Worm (Caenorhabditis elegans) whole organism, L1 larva: ENCODE measurements around the gene F44E2.4.

Experiments used
- C04F5.9 ChIP-seq: sonication (generic microtip); optimal IDR thresholded peaks from 2 replicates; lab custom pipeline; 2016; ENCODE audit warnings: missing genetic modification characterization, missing compliant biosample characterization
- C16A3.4 ChIP-seq: fragments of 150-350 bp; optimal IDR thresholded peaks from 2 replicates; lab custom pipeline; 2014; ENCODE audit warnings: missing biosample characterization, missing genetic modification characterization
- C34B4.2 ChIP-seq: sonication (generic microtip); optimal IDR thresholded peaks from 2 replicates; lab custom pipeline; 2017; ENCODE audit warnings: mild to moderate bottlenecking, missing genetic modification characterization, missing compliant biosample characterization
- Y116A8C.19 ChIP-seq: sonication (generic microtip); optimal IDR thresholded peaks from 2 replicates; lab custom pipeline; 2016; ENCODE audit warnings: missing compliant biosample characterization, missing genetic modification characterization, borderline replicate concordance
- aha-1 ChIP-seq: fragments of 150-350 bp; optimal IDR thresholded peaks from 2 replicates; lab custom pipeline; 2014; ENCODE audit warnings: missing biosample characterization, missing genetic modification characterization
- aly-2 ChIP-seq: fragments of 150-350 bp; optimal IDR thresholded peaks from 2 replicates; lab custom pipeline; 2014; ENCODE audit warnings: missing biosample characterization, missing genetic modification characterization
- blmp-1 ChIP-seq: fragments of 150-350 bp; optimal IDR thresholded peaks from 2 replicates; lab custom pipeline; 2014; ENCODE audit warnings: missing biosample characterization, missing genetic modification characterization
- ceh-63 ChIP-seq: fragments of 200-800 bp; sonication (Bioruptor generic); optimal IDR thresholded peaks from 2 replicates; lab custom pipeline; 2018; ENCODE audit warnings: mild to moderate bottlenecking, missing genetic modification characterization, missing compliant biosample characterization
- ceh-88 ChIP-seq: fragments of 200-800 bp; sonication (Bioruptor generic); IDR thresholded peaks from 2 replicates; pipeline ENCODE4 v1.3.6; 2022; ENCODE audit warnings: missing genetic modification characterization, missing compliant biosample characterization
- ces-1 ChIP-seq: fragments of 150-350 bp; optimal IDR thresholded peaks from 2 replicates; lab custom pipeline; 2014; ENCODE audit warnings: missing biosample characterization, missing genetic modification reagents, missing genetic modification characterization
- efl-1 ChIP-seq, 4 experiments: fragments of 150-350 bp; optimal IDR thresholded peaks in 3 of 4; peaks in 1 of 4; 1 replicate in 1 of 4; 2 replicates in 3 of 4; lab custom pipeline; 2014; ENCODE audit warnings: missing biosample characterization in 2 of 4, missing genetic modification characterization in 2 of 4, missing genetic modification reagents in 2 of 4
- efl-3 ChIP-seq: fragments of 200-800 bp; sonication (Bioruptor generic); optimal IDR thresholded peaks from 2 replicates; lab custom pipeline; 2018; ENCODE audit warnings: mild to moderate bottlenecking, missing genetic modification characterization, missing compliant biosample characterization
- egl-27 ChIP-seq, 2 experiments: fragments of 150-350 bp in 1 of 2; sonication (generic microtip); optimal IDR thresholded peaks; 3 replicates each; lab custom pipeline; 2017 to 2018; ENCODE audit warnings: missing biosample characterization in 2 of 2, missing genetic modification characterization in 2 of 2, missing genetic modification reagents in 2 of 2
- elt-3 ChIP-seq, 6 experiments: fragments of 150-350 bp in 1 of 6; sonication (generic microtip); optimal IDR thresholded peaks; 2 replicates each; lab custom pipeline; 2017 to 2018; ENCODE audit warnings: missing biosample characterization in 6 of 6, missing genetic modification characterization in 6 of 6, inconsistent platforms in 1 of 6
- ets-5 ChIP-seq: fragments of 200-800 bp; sonication (Bioruptor generic); IDR thresholded peaks from 2 replicates; pipeline ENCODE4 v1.3.6; 2022; ENCODE audit warnings: missing genetic modification characterization, missing compliant biosample characterization
- fkh-8 ChIP-seq: sonication (generic microtip); optimal IDR thresholded peaks from 2 replicates; lab custom pipeline; 2016; ENCODE audit warnings: mild to moderate bottlenecking, missing genetic modification characterization, missing compliant biosample characterization
- grh-1 ChIP-seq: fragments of 200-800 bp; sonication (Bioruptor generic); IDR thresholded peaks from 2 replicates; pipeline ENCODE4 v1.3.6; 2022; ENCODE audit warnings: missing genetic modification reagents, missing genetic modification characterization, missing compliant biosample characterization
- hlh-17 ChIP-seq: fragments of 200-800 bp; sonication (Bioruptor generic); optimal IDR thresholded peaks from 2 replicates; lab custom pipeline; 2018; ENCODE audit warnings: missing genetic modification characterization, mild to moderate bottlenecking, missing compliant biosample characterization, moderate library complexity, borderline replicate concordance
- hpl-2 ChIP-seq: fragments of 150-350 bp; optimal IDR thresholded peaks from 2 replicates; lab custom pipeline; 2014; ENCODE audit warnings: missing biosample characterization, missing genetic modification reagents, missing genetic modification characterization
- isw-1 ChIP-seq: fragments of 200-800 bp; sonication (Bioruptor generic); IDR thresholded peaks from 2 replicates; pipeline ENCODE4 v1.3.6; 2022; ENCODE audit warnings: missing genetic modification characterization, missing compliant biosample characterization
- jun-1 ChIP-seq: fragments of 150-350 bp; optimal IDR thresholded peaks from 2 replicates; lab custom pipeline; 2014; ENCODE audit warnings: missing biosample characterization, missing genetic modification reagents, missing genetic modification characterization
- lin-15B ChIP-seq: fragments of 150-350 bp; sonication (generic microtip); optimal IDR thresholded peaks from 3 replicates; lab custom pipeline; 2014; ENCODE audit warnings: missing biosample characterization, missing genetic modification characterization
- lin-39 ChIP-seq: fragments of 150-350 bp; optimal IDR thresholded peaks from 2 replicates; lab custom pipeline; 2014; ENCODE audit warnings: missing biosample characterization, missing genetic modification reagents, missing genetic modification characterization
- lir-3 ChIP-seq: sonication (generic microtip); optimal IDR thresholded peaks from 2 replicates; lab custom pipeline; 2016; ENCODE audit warnings: mild to moderate bottlenecking, missing genetic modification characterization, moderate library complexity, missing compliant biosample characterization; ENCODE audit not compliant: poor library complexity
- lsy-2 ChIP-seq, 2 experiments: fragments of 150-350 bp; optimal IDR thresholded peaks; 2 replicates each; lab custom pipeline; 2014; ENCODE audit warnings: missing biosample characterization in 2 of 2, missing genetic modification characterization in 2 of 2
- mab-9 ChIP-seq: fragments of 200-800 bp; sonication (Bioruptor generic); IDR thresholded peaks from 2 replicates; pipeline ENCODE4 v1.3.6; 2022; ENCODE audit warnings: missing genetic modification reagents, missing genetic modification characterization, missing compliant biosample characterization
- mep-1 ChIP-seq: fragments of 150-350 bp; optimal IDR thresholded peaks from 2 replicates; lab custom pipeline; 2014; ENCODE audit warnings: missing biosample characterization, missing genetic modification characterization
- nhr-11 ChIP-seq: fragments of 150-350 bp; optimal IDR thresholded peaks from 2 replicates; lab custom pipeline; 2014; ENCODE audit warnings: missing biosample characterization, missing genetic modification characterization
- nhr-28 ChIP-seq: fragments of 150-350 bp; optimal IDR thresholded peaks from 2 replicates; lab custom pipeline; 2014; ENCODE audit warnings: missing biosample characterization, missing genetic modification characterization
- nhr-47 ChIP-seq: sonication (generic microtip); optimal IDR thresholded peaks from 2 replicates; lab custom pipeline; 2016; ENCODE audit warnings: mild to moderate bottlenecking, missing genetic modification characterization, moderate library complexity, missing compliant biosample characterization
- nhr-77 ChIP-seq: fragments of 150-350 bp; optimal IDR thresholded peaks from 2 replicates; lab custom pipeline; 2014; ENCODE audit warnings: missing biosample characterization, missing genetic modification characterization
- nhr-84 ChIP-seq: sonication (generic microtip); optimal IDR thresholded peaks from 2 replicates; lab custom pipeline; 2017; ENCODE audit warnings: missing biosample characterization, missing genetic modification characterization
- nhr-90 ChIP-seq: sonication (generic microtip); optimal IDR thresholded peaks from 2 replicates; lab custom pipeline; 2016; ENCODE audit warnings: mild to moderate bottlenecking, missing genetic modification characterization, missing compliant biosample characterization; ENCODE audit not compliant: poor library complexity
- pax-3 ChIP-seq: fragments of 200-800 bp; sonication (Bioruptor generic); optimal IDR thresholded peaks from 2 replicates; lab custom pipeline; 2018; ENCODE audit warnings: mild to moderate bottlenecking, missing genetic modification characterization, moderate library complexity, missing compliant biosample characterization
- pqm-1 ChIP-seq: sonication (generic microtip); optimal IDR thresholded peaks from 3 replicates; lab custom pipeline; 2017; ENCODE audit warnings: missing biosample characterization, missing genetic modification characterization
- rnt-1 ChIP-seq: sonication (generic microtip); optimal IDR thresholded peaks from 2 replicates; lab custom pipeline; 2016; ENCODE audit warnings: mild to moderate bottlenecking, missing genetic modification characterization, moderate library complexity, missing compliant biosample characterization
- snpc-4 ChIP-seq: fragments of 150-350 bp; optimal IDR thresholded peaks from 2 replicates; lab custom pipeline; 2014; ENCODE audit warnings: missing biosample characterization, missing genetic modification characterization
- sptf-1 ChIP-seq: fragments of 150-350 bp; optimal IDR thresholded peaks from 2 replicates; lab custom pipeline; 2014; ENCODE audit warnings: missing biosample characterization, missing genetic modification characterization
- unc-130 ChIP-seq: fragments of 150-350 bp; optimal IDR thresholded peaks from 2 replicates; lab custom pipeline; 2017; ENCODE audit warnings: missing biosample characterization, missing genetic modification characterization, inconsistent platforms
- unc-30 ChIP-seq: sonication (generic microtip); optimal IDR thresholded peaks from 2 replicates; lab custom pipeline; 2017; ENCODE audit warnings: missing biosample characterization, missing genetic modification characterization
- unc-62 ChIP-seq: fragments of 150-350 bp; optimal IDR thresholded peaks from 2 replicates; lab custom pipeline; 2014; ENCODE audit warnings: missing biosample characterization, missing genetic modification reagents, missing genetic modification characterization
- unc-98 ChIP-seq: fragments of 200-800 bp; sonication (Bioruptor generic); IDR thresholded peaks from 2 replicates; pipeline ENCODE4 v1.3.6; 2022; ENCODE audit warnings: missing genetic modification characterization, missing compliant biosample characterization
- xbp-1 ChIP-seq: sonication (generic microtip); optimal IDR thresholded peaks from 2 replicates; lab custom pipeline; 2016; ENCODE audit warnings: missing genetic modification characterization, missing compliant biosample characterization
- zag-1 ChIP-seq: fragments of 150-350 bp; optimal IDR thresholded peaks from 2 replicates; lab custom pipeline; 2014; ENCODE audit warnings: missing biosample characterization, missing genetic modification characterization
- zip-4 ChIP-seq: fragments of 200-800 bp; sonication (Bioruptor generic); optimal IDR thresholded peaks from 2 replicates; lab custom pipeline; 2018; ENCODE audit warnings: mild to moderate bottlenecking, missing genetic modification characterization, moderate library complexity, missing compliant biosample characterization
- ztf-11 ChIP-seq, 2 experiments: sonication (generic microtip); optimal IDR thresholded peaks; 2 replicates each; lab custom pipeline; 2016 to 2017; ENCODE audit warnings: missing genetic modification characterization in 2 of 2, missing biosample characterization in 1 of 2, missing compliant biosample characterization in 1 of 2

Gene F44E2.4

DNA sequence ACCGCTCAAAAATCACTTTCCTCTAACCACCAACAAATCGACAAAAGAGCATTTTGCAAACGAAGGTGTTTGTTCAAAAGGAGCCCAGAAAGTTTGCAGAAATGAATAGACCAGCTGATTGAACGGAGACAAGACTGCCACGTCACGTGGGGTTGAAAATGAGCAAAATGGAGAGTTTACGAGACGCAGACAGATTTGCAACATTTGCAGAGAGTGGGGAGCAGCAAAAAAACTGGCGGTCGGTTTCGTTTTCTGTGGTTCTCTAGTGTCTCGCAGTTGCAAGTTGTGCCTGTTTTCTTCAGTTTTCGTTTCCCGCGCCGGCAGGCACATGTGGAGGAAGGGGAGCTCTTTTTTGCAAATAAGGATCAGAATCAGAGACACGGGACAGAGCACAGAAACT is 52.8 kb downstream of the F44E2.4 start (continued):
- no peak for TF ChIP-seq hlh-17 (GFP tag; lab: Kevin White, UChicago)
- peak; percentile 66 for TF ChIP-seq nhr-47 (tag; lab: Kevin White, UChicago)
- TF ChIP-seq unc-62 (GFP tag; lab: Kevin White, UChicago), result no peak
- peak; percentile 32 for TF ChIP-seq nhr-77 (tag; lab: Kevin White, UChicago)
- TF ChIP-seq nhr-28 (tag; lab: Kevin White, UChicago), result no peak
- peak; percentile 59 for TF ChIP-seq mep-1
- TF ChIP-seq efl-1 (optimal IDR thresholded peaks at IDR 0.05; lab: Kevin White, UChicago), result peak; percentile 49 to 58
- TF ChIP-seq efl-1 (GFP tag; optimal IDR thresholded peaks at IDR 0.05 in 1 of 2; lab: Kevin White, UChicago), result peak; percentile 43 to 95
- no peak for TF ChIP-seq lin-39
- TF ChIP-seq pqm-1, result no peak
- TF ChIP-seq ceh-88 (GFP tag; lab: Robert Waterston, UW), result 0 out of 2 replicates have a peak, but pooled peaks have one; percentile 24
- TF ChIP-seq jun-1 (tag; lab: Kevin White, UChicago), result peak; percentile 63
- no peak for TF ChIP-seq unc-30 (tag; lab: Kevin White, UChicago)
- TF ChIP-seq unc-130 (tag; lab: Kevin White, UChicago), result peak; percentile 45
- TF ChIP-seq nhr-84 (tag; lab: Kevin White, UChicago), result no peak
- TF ChIP-seq ces-1 (GFP tag; lab: Kevin White, UChicago), result no peak
- TF ChIP-seq elt-3 (tag; optimal IDR thresholded peaks at IDR 0.05; lab: Kevin White, UChicago), result no peak
- TF ChIP-seq C34B4.2 (tag; lab: Kevin White, UChicago), result no peak
- TF ChIP-seq ceh-63 (GFP tag; lab: Kevin White, UChicago), result no peak
- peak; percentile 29 for TF ChIP-seq C16A3.4 (tag; lab: Kevin White, UChicago)
- TF ChIP-seq lir-3 (tag; lab: Kevin White, UChicago), result no peak
- no peak for TF ChIP-seq zag-1 (tag; lab: Kevin White, UChicago)
- TF ChIP-seq ets-5 (GFP tag; lab: Robert Waterston, UW), result no peak
- no peak for TF ChIP-seq Y116A8C.19 (tag; lab: Kevin White, UChicago)
- peak; percentile 0 for TF ChIP-seq snpc-4 (tag; lab: Kevin White, UChicago)
- peak; percentile 20 for TF ChIP-seq nhr-11
- no peak for TF ChIP-seq sptf-1 (tag; lab: Kevin White, UChicago)
- no peak for TF ChIP-seq blmp-1 (tag; lab: Kevin White, UChicago)
- no peak for TF ChIP-seq grh-1
- peak; percentile 73 for TF ChIP-seq rnt-1 (tag; lab: Kevin White, UChicago)
- peak; percentile 42 to 81 for TF ChIP-seq lsy-2 (tag; optimal IDR thresholded peaks at IDR 0.05; lab: Kevin White, UChicago)
- TF ChIP-seq pax-3 (tag; lab: Kevin White, UChicago), result peak; percentile 67
- no peak for TF ChIP-seq zip-4
- TF ChIP-seq unc-98 (GFP tag; lab: Robert Waterston, UW), result 0 out of 2 replicates have a peak, but pooled peaks have one; percentile 36
- no peak for TF ChIP-seq hpl-2 (GFP tag; lab: Kevin White, UChicago)
- TF ChIP-seq xbp-1 (tag; lab: Kevin White, UChicago), result peak; percentile 27
- no peak for TF ChIP-seq aha-1 (tag; lab: Kevin White, UChicago)
- TF ChIP-seq nhr-90, result no peak
- peak; percentile 81 for TF ChIP-seq fkh-8 (tag; lab: Kevin White, UChicago)
- TF ChIP-seq lin-15B (tag; lab: Kevin White, UChicago), result no peak
- TF ChIP-seq egl-27 (tag; optimal IDR thresholded peaks at IDR 0.05; lab: Kevin White, UChicago), result no peak
- no peak for TF ChIP-seq mab-9 (GFP tag; lab: Robert Waterston, UW)
- TF ChIP-seq efl-3 (GFP tag; lab: Kevin White, UChicago), result no peak
- TF ChIP-seq ztf-11 (tag; optimal IDR thresholded peaks at IDR 0.05; lab: Kevin White, UChicago), result no peak
- no peak for TF ChIP-seq C04F5.9
- no peak for TF ChIP-seq isw-1
- TF ChIP-seq aly-2 (tag; lab: Kevin White, UChicago), result no peak
